Worm (Caenorhabditis elegans): ENCODE measurements around the gene C26B9.2.

C26B9.2 gene

ce11 chrX:5329236-5329635, 10.8 kb upstream of the C26B9.2 start, which contains the start of gene C26B9.5 (continued):
- TF ChIP-seq mdl-1 (tag; optimal IDR thresholded peaks at IDR 0.05) (no peak), nhr-48 (tag; optimal IDR thresholded peaks at IDR 0.05) (no peak), daf-16 (GFP tag; optimal IDR thresholded peaks at IDR 0.05) (no peak), daf-16 (tag; optimal IDR thresholded peaks at IDR 0.05) (peak; percentile 40), set-16 (GFP tag; IDR thresholded peaks at IDR 0.05) (no peak), lsy-2 (tag; optimal IDR thresholded peaks at IDR 0.05) (no peak), tag-97 (GFP tag; IDR thresholded peaks at IDR 0.05) (no peak), zfp-3 (GFP tag; conservative IDR thresholded peaks at IDR 0.05) (no peak), fos-1 (tag; optimal IDR thresholded peaks at IDR 0.05) (no peak), nhr-10 (tag; optimal IDR thresholded peaks at IDR 0.05) (no peak), Y48G9A.11 (GFP tag; IDR thresholded peaks at IDR 0.05) (no peak), gei-8 (GFP tag; optimal IDR thresholded peaks at IDR 0.05) (no peak), lin-15B (tag; optimal IDR thresholded peaks at IDR 0.05) (no peak), lin-29 (GFP tag; IDR thresholded peaks at IDR 0.05) (no peak), dmd-6 (GFP tag; IDR thresholded peaks at IDR 0.05) (peak; percentile 48), F10B5.3 (tag; optimal IDR thresholded peaks at IDR 0.05) (no peak), rbr-2 (tag; optimal IDR thresholded peaks at IDR 0.05) (no peak), nhr-28 (tag; optimal IDR thresholded peaks at IDR 0.05) (peak; percentile 23), F26F4.8 (GFP tag; conservative IDR thresholded peaks at IDR 0.05) (no peak)

ce11 chrX:5330765-5331164, 9.2 kb upstream of the C26B9.2 start:
- TF ChIP-seq unc-62 (GFP tag; optimal IDR thresholded peaks at IDR 0.05 in 1 of 2) = peak in 1 of 2 experiments; percentile 67
- TF ChIP-seq unc-62 (tag; optimal IDR thresholded peaks at IDR 0.05) = no peak
- TF ChIP-seq egl-43 (GFP tag; IDR thresholded peaks at IDR 0.05) = no peak

DNA sequence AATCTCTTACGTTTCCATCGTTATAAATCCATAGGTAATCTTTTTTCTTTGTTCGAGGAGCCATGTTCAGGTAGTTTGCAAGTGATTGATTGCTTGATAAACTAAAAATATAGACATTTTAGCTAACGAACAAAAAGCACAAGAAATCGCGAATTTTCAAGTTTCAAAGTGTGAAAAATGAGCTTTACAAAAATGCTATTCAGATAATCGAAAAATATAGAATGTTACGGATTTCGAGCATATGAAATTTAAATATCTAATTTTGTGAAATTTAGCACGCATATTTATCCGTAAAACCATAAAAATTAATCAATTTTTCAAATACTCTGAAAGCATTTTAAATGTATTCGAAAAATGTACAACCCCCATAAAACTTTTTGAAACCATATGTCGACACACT, 4.6 kb upstream of the C26B9.2 start, which contains the start of gene C26B9.6:
Gene C26B9.6 (minus strand): TSS at position 101 of the 400 bp plus-strand sequence.
- TF ChIP-seq daf-16 (GFP tag; optimal IDR thresholded peaks at IDR 0.05) = no peak
- TF ChIP-seq daf-16 (tag; optimal IDR thresholded peaks at IDR 0.05) = no peak
- no peak for TF ChIP-seq skn-1 (tag; optimal IDR thresholded peaks at IDR 0.05)
- TF ChIP-seq F49E8.2 (tag; optimal IDR thresholded peaks at IDR 0.05; ENCODE audit: borderline replicate concordance) = no peak
- no peak for TF ChIP-seq ceh-62 (tag; optimal IDR thresholded peaks at IDR 0.05)
- no peak for TF ChIP-seq hlh-11 (tag; optimal IDR thresholded peaks at IDR 0.05)
- no peak for TF ChIP-seq daf-12 (tag; optimal IDR thresholded peaks at IDR 0.05)
- no peak for TF ChIP-seq lin-39 (tag; optimal IDR thresholded peaks at IDR 0.05)
- no peak for TF ChIP-seq gei-8 (GFP tag; optimal IDR thresholded peaks at IDR 0.05)
- TF ChIP-seq dmd-6 (GFP tag; IDR thresholded peaks at IDR 0.05) = no peak
- no peak for TF ChIP-seq F26F4.8 (GFP tag; conservative IDR thresholded peaks at IDR 0.05)
- TF ChIP-seq nhr-111 (GFP tag; optimal IDR thresholded peaks at IDR 0.05) = no peak
- no peak for TF ChIP-seq nhr-25 (tag; optimal IDR thresholded peaks at IDR 0.05; ENCODE audit: borderline replicate concordance, insufficient read depth)
- TF ChIP-seq rbr-2 (tag; optimal IDR thresholded peaks at IDR 0.05) = no peak

ce11 chrX:5336498-5336897, 3.5 kb upstream of the C26B9.2 start:
- no peak for TF ChIP-seq fos-1 (tag; optimal IDR thresholded peaks at IDR 0.05)
- no peak for TF ChIP-seq ceh-32 (tag; optimal IDR thresholded peaks at IDR 0.05; ENCODE audit: poor library complexity)
- peak; percentile 89 for TF ChIP-seq hlh-11 (tag; optimal IDR thresholded peaks at IDR 0.05)
- TF ChIP-seq aly-2 (tag; optimal IDR thresholded peaks at IDR 0.05) = no peak
- TF ChIP-seq set-16 (GFP tag; IDR thresholded peaks at IDR 0.05) = no peak
- peak; percentile 62; the same call in 1 of the 2 replicates for TF ChIP-seq lin-1 (GFP tag; IDR thresholded peaks at IDR 0.05)
- peak; percentile 21 for TF ChIP-seq spr-1 (tag; optimal IDR thresholded peaks at IDR 0.05)
- TF ChIP-seq nhr-76 (tag; optimal IDR thresholded peaks at IDR 0.05) = no peak
- no peak for TF ChIP-seq zip-11 (GFP tag; IDR thresholded peaks at IDR 0.05)
- no peak for TF ChIP-seq daf-12 (tag; optimal IDR thresholded peaks at IDR 0.05)
- TF ChIP-seq attf-4 (tag; optimal IDR thresholded peaks at IDR 0.05) = no peak
- peak; percentile 85 for TF ChIP-seq hmg-1.1 (GFP tag; IDR thresholded peaks at IDR 0.05)
- TF ChIP-seq lin-39 (tag; optimal IDR thresholded peaks at IDR 0.05) = no peak
- TF ChIP-seq zfp-2 (tag; optimal IDR thresholded peaks at IDR 0.05) = no peak
- TF ChIP-seq nhr-11 (tag; optimal IDR thresholded peaks at IDR 0.05) = peak; percentile 55
- no peak for TF ChIP-seq ztf-11 (tag; optimal IDR thresholded peaks at IDR 0.05)
- no peak for TF ChIP-seq nhr-6 (tag; optimal IDR thresholded peaks at IDR 0.05)
- peak; percentile 30 for TF ChIP-seq duxl-1 (tag; optimal IDR thresholded peaks at IDR 0.05; ENCODE audit: poor library complexity)
- TF ChIP-seq madf-9 (GFP tag; conservative IDR thresholded peaks at IDR 0.05) = peak; percentile 37; the same call in 1 of the 2 replicates
- TF ChIP-seq lin-38 (GFP tag; IDR thresholded peaks at IDR 0.05) = no peak
- TF ChIP-seq dve-1 (tag; optimal IDR thresholded peaks at IDR 0.05; ENCODE audit: insufficient read depth) = peak; percentile 68
- peak; percentile 81 for TF ChIP-seq mes-2 (tag; optimal IDR thresholded peaks at IDR 0.05; ENCODE audit: poor library complexity, severe bottlenecking)

Measured in whole organism, L4 larva.